Worm (Caenorhabditis elegans): ENCODE results near the gene dod-17.

DNA sequence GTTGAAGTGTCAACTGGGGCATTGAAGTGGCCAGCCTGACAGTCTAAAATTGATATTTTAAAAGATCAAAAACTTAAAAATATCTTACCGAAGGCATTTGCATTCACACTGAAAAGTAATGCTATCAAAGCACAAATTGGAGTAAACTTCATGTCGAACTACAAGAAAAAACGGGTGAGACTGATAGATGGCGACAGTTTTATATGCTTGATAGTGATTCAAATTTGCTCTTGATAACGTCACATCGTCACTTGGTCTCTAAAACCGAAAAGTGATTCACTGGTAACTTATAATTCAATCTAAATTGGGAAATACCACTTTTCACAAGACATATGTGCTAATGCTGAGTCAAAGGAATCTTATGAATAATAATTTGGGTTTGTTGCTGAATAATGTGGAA, 15.5 kb downstream of the dod-17 start, which contains the start of gene K10D11.5:
- TF ChIP-seq med-1 (GFP tag; optimal IDR thresholded peaks at IDR 0.05; ENCODE audit: insufficient read depth) = no peak
- TF ChIP-seq tab-1 (GFP tag; IDR thresholded peaks at IDR 0.05) = no peak
- no peak for TF ChIP-seq klf-2 (GFP tag; conservative IDR thresholded peaks at IDR 0.05)
- TF ChIP-seq flt-1 (GFP tag; IDR thresholded peaks at IDR 0.05) = no peak
- no peak for TF ChIP-seq ztf-29 (GFP tag; IDR thresholded peaks at IDR 0.05)
- no peak for TF ChIP-seq cog-1 (tag; optimal IDR thresholded peaks at IDR 0.05)
- TF ChIP-seq ref-1 (GFP tag; conservative IDR thresholded peaks at IDR 0.05) = no peak
